Worm (Caenorhabditis elegans) whole organism, L3 larva: ENCODE results near the gene H13N06.7.

Source experiments
- ZK546.5 ChIP-seq: sonication (generic microtip); optimal IDR thresholded peaks from 2 replicates; lab custom pipeline; 2017; ENCODE audit warnings: missing biosample characterization, missing genetic modification characterization
- aly-2 ChIP-seq: fragments of 150-350 bp; optimal IDR thresholded peaks from 2 replicates; lab custom pipeline; 2014; ENCODE audit warnings: missing biosample characterization, missing genetic modification characterization
- ceh-9 ChIP-seq: sonication (generic microtip); optimal IDR thresholded peaks from 2 replicates; lab custom pipeline; 2018; ENCODE audit warnings: missing biosample characterization, missing genetic modification characterization
- elt-2 ChIP-seq: sonication (generic microtip); optimal IDR thresholded peaks from 2 replicates; lab custom pipeline; 2016; ENCODE audit warnings: missing genetic modification reagents, mild to moderate bottlenecking, missing genetic modification characterization, missing compliant biosample characterization
- fkh-10 ChIP-seq: sonication (generic microtip); optimal IDR thresholded peaks from 2 replicates; lab custom pipeline; 2017; ENCODE audit warnings: missing biosample characterization, missing genetic modification reagents, missing genetic modification characterization
- jun-1 ChIP-seq: fragments of 150-350 bp; optimal IDR thresholded peaks from 2 replicates; lab custom pipeline; 2014; ENCODE audit warnings: missing biosample characterization, missing genetic modification reagents, missing genetic modification characterization
- lin-39 ChIP-seq: fragments of 150-350 bp; optimal IDR thresholded peaks from 2 replicates; lab custom pipeline; 2018; ENCODE audit warnings: missing biosample characterization, missing genetic modification reagents, missing genetic modification characterization
- nhr-28 ChIP-seq: fragments of 150-350 bp; optimal IDR thresholded peaks from 2 replicates; lab custom pipeline; 2014; ENCODE audit warnings: missing biosample characterization, missing genetic modification characterization
- nhr-76 ChIP-seq: fragments of 150-350 bp; sonication (generic microtip); optimal IDR thresholded peaks from 5 replicates; lab custom pipeline; 2014; ENCODE audit warnings: missing biosample characterization, missing genetic modification characterization
- pha-4 ChIP-seq: fragments of 150-350 bp; optimal IDR thresholded peaks from 2 replicates; lab custom pipeline; 2014; ENCODE audit warnings: missing biosample characterization, missing genetic modification reagents, missing genetic modification characterization
- skn-1 ChIP-seq: fragments of 150-350 bp; optimal IDR thresholded peaks from 2 replicates; lab custom pipeline; 2014; ENCODE audit warnings: missing biosample characterization, missing genetic modification characterization
- snpc-4 ChIP-seq: fragments of 150-350 bp; optimal IDR thresholded peaks from 2 replicates; lab custom pipeline; 2014; ENCODE audit warnings: missing biosample characterization, missing genetic modification characterization

DNA sequence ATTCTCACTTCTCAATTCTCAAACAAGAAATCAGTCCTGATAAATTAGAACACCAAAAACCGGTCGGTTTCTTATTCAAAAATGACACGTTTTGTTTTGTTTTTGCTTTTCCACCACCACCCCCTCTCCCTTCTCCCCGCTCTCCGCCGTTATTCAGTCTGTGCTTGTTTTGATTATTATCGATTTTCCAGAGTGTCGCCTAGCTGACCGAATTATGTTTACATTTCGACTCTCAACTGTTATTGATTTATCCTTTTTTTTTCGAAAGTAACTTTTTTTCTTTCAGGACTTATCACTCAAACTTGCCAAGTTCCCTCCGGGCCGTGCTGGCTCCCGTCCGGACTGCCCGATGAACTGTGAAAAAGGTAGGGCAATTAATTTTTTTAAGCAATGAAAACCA lies 9.6 kb upstream of the H13N06.7 start, which contains the start of gene gob-1:
- TF ChIP-seq aly-2 (tag; lab: Kevin White, UChicago): no peak
- TF ChIP-seq ZK546.5 (tag; lab: Kevin White, UChicago): no peak
- no peak for TF ChIP-seq nhr-76 (tag; lab: Kevin White, UChicago)
- TF ChIP-seq ceh-9 (tag; lab: Kevin White, UChicago): no peak
- TF ChIP-seq elt-2 (tag; lab: Kevin White, UChicago): no peak
- TF ChIP-seq pha-4: no peak
- no peak for TF ChIP-seq snpc-4
- no peak for TF ChIP-seq lin-39 (tag; lab: Kevin White, UChicago)
- TF ChIP-seq nhr-28 (tag; lab: Kevin White, UChicago): no peak
- TF ChIP-seq fkh-10 (GFP tag; lab: Kevin White, UChicago): no peak
- no peak for TF ChIP-seq skn-1 (tag; lab: Kevin White, UChicago)
- TF ChIP-seq jun-1: no peak
